Fruit fly (Drosophila melanogaster) whole organism: ENCODE data around the gene Ranbp16.

ENCODE experiments used
- CG8478 ChIP-seq: fragments of >200 bp; optimal IDR thresholded peaks from 2 replicates; lab custom pipeline; 2018; ENCODE audit warnings: inconsistent platforms
- Dll ChIP-seq: fragments of >200 bp; optimal IDR thresholded peaks from 2 replicates; lab custom pipeline; 2017
- EcR ChIP-seq, 2 experiments: fragments of >200 bp; optimal IDR thresholded peaks; 2 replicates each; lab custom pipeline; 2017; ENCODE audit warnings: missing biosample characterization in 2 of 2, missing genetic modification characterization in 2 of 2, missing genetic modification reagents in 2 of 2
- pan ChIP-seq: fragments of >200 bp; optimal IDR thresholded peaks from 2 replicates; lab custom pipeline; 2017
- psq ChIP-seq: fragments of >200 bp; optimal IDR thresholded peaks from 2 replicates; lab custom pipeline; 2017
- usp ChIP-seq: fragments of >200 bp; optimal IDR thresholded peaks from 2 replicates; lab custom pipeline; 2017; ENCODE audit warnings: missing biosample characterization, missing genetic modification characterization, mixed read lengths

The Ranbp16 gene

dm6 chrX:15933504-15934225 lies at the start of gene Ranbp16:
Ranbp16 (minus strand) TSS chrX:15933867.
- TF ChIP-seq EcR (GFP tag; optimal IDR thresholded peaks at IDR 0.05; lab: Kevin White, UChicago) (no peak), pan (lab: Kevin White, UChicago) (no peak), CG8478 (lab: Kevin White, UChicago) (no peak), usp (GFP tag; lab: Kevin White, UChicago) (no peak), psq (lab: Kevin White, UChicago) (no peak), Dll (no peak)

- TF ChIP-seq pan (lab: Kevin White, UChicago) (no peak), usp (GFP tag; lab: Kevin White, UChicago) (no peak), CG8478 (lab: Kevin White, UChicago) (no peak), EcR (GFP tag; optimal IDR thresholded peaks at IDR 0.05; lab: Kevin White, UChicago) (no peak), Dll (no peak), psq (lab: Kevin White, UChicago) (no peak)
These were observed 49.2 kb upstream of the Ranbp16 start, which contains the start of gene Cep164 for dm6 chrX:15982844-15983243. Cep164 (minus strand) TSS chrX:15982944.

- TF ChIP-seq EcR (GFP tag; optimal IDR thresholded peaks at IDR 0.05; lab: Kevin White, UChicago) (no peak), usp (GFP tag; lab: Kevin White, UChicago) (no peak), Dll (no peak), psq (lab: Kevin White, UChicago) (no peak), pan (lab: Kevin White, UChicago) (no peak), CG8478 (lab: Kevin White, UChicago) (no peak)
These were observed 42.9 kb upstream of the Ranbp16 start, which contains the start of gene CG42766 for dm6 chrX:15976568-15976967. CG42766 (plus strand) TSS chrX:15976868.

- TF ChIP-seq psq (lab: Kevin White, UChicago) (no peak), pan (lab: Kevin White, UChicago) (no peak), EcR (GFP tag; optimal IDR thresholded peaks at IDR 0.05; lab: Kevin White, UChicago) (no peak), usp (GFP tag; lab: Kevin White, UChicago) (no peak), Dll (no peak), CG8478 (lab: Kevin White, UChicago) (no peak)
These were observed 40.5 kb upstream of the Ranbp16 start, which contains the start of gene Or13a for dm6 chrX:15974125-15974524. Or13a (plus strand) TSS chrX:15974425.

- TF ChIP-seq EcR (GFP tag; optimal IDR thresholded peaks at IDR 0.05; lab: Kevin White, UChicago), result no peak
- no peak for TF ChIP-seq pan (lab: Kevin White, UChicago)
- no peak for TF ChIP-seq psq (lab: Kevin White, UChicago)
- TF ChIP-seq usp (GFP tag; lab: Kevin White, UChicago), result no peak
- TF ChIP-seq CG8478 (lab: Kevin White, UChicago), result no peak
- TF ChIP-seq Dll, result no peak
These were observed 39.6 kb upstream of the Ranbp16 start, which contains the start of gene mmd for dm6 chrX:15973157-15973774. mmd (minus strand) TSS chrX:15973159.

- no peak for TF ChIP-seq pan (lab: Kevin White, UChicago)
- no peak for TF ChIP-seq psq (lab: Kevin White, UChicago)
- no peak for TF ChIP-seq CG8478 (lab: Kevin White, UChicago)
- TF ChIP-seq EcR (GFP tag; optimal IDR thresholded peaks at IDR 0.05; lab: Kevin White, UChicago), result no peak
- TF ChIP-seq Dll, result no peak
- no peak for TF ChIP-seq usp (GFP tag; lab: Kevin White, UChicago)
These were observed 37.9 kb upstream of the Ranbp16 start for dm6 chrX:15971574-15971973.

dm6 chrX:15969577-15969976 lies 35.9 kb upstream of the Ranbp16 start:
- TF ChIP-seq Dll (no peak), CG8478 (lab: Kevin White, UChicago) (no peak), EcR (GFP tag; optimal IDR thresholded peaks at IDR 0.05; lab: Kevin White, UChicago) (no peak), pan (lab: Kevin White, UChicago) (no peak), psq (lab: Kevin White, UChicago) (no peak), usp (GFP tag; lab: Kevin White, UChicago) (no peak)

- TF ChIP-seq usp (GFP tag; lab: Kevin White, UChicago) (no peak), CG8478 (lab: Kevin White, UChicago) (no peak), Dll (no peak), EcR (GFP tag; optimal IDR thresholded peaks at IDR 0.05; lab: Kevin White, UChicago) (no peak), psq (lab: Kevin White, UChicago) (no peak), pan (lab: Kevin White, UChicago) (no peak)
These were observed 16.4 kb upstream of the Ranbp16 start for dm6 chrX:15950056-15950455.

dm6 chrX:15944735-15945323 lies 11.2 kb upstream of the Ranbp16 start, which contains the start of gene Rrp47:
Rrp47 (plus strand) TSS chrX:15944897.
- no peak for TF ChIP-seq EcR (GFP tag; optimal IDR thresholded peaks at IDR 0.05; lab: Kevin White, UChicago)
- no peak for TF ChIP-seq CG8478 (lab: Kevin White, UChicago)
- TF ChIP-seq psq (lab: Kevin White, UChicago), result no peak
- no peak for TF ChIP-seq Dll
- no peak for TF ChIP-seq usp (GFP tag; lab: Kevin White, UChicago)
- TF ChIP-seq pan (lab: Kevin White, UChicago), result no peak

dm6 chrX:15941527-15941926 lies 7.9 kb upstream of the Ranbp16 start:
- TF ChIP-seq pan (lab: Kevin White, UChicago) (no peak), CG8478 (lab: Kevin White, UChicago) (no peak), psq (lab: Kevin White, UChicago) (no peak), EcR (GFP tag; optimal IDR thresholded peaks at IDR 0.05; lab: Kevin White, UChicago) (no peak)

dm6 chrX:15940956-15941246 lies 7.2 kb upstream of the Ranbp16 start, which contains the start of gene CG8924:
CG8924 (plus strand) TSS chrX:15941077.
- TF ChIP-seq CG8478 (lab: Kevin White, UChicago) (no peak), psq (lab: Kevin White, UChicago) (no peak), pan (lab: Kevin White, UChicago) (no peak), Dll (no peak), EcR (GFP tag; optimal IDR thresholded peaks at IDR 0.05; lab: Kevin White, UChicago) (no peak), usp (GFP tag; lab: Kevin White, UChicago) (no peak)
